Worm (Caenorhabditis elegans): ENCODE measurements around the gene F44E7.3.

DNA sequence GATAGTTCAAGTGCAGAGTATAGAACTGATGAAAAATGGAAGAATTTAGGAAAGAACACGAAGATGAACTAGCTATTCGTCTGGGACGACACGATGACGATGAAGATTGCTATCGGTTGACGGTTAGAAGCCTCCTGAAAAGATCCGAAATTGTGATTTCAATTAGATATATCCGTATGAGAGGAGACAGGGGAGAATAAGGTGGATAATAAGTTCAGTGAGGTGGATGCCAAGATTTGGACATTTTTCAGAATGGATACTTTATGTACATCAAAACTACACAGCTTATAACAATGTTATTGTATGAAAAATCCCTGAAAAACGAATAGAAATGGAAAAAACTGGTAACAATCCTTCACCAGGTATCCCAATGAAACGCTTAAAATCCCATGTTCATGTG is 26.4 kb downstream of the F44E7.3 start, which contains the start of gene nstp-3:
- no peak for TF ChIP-seq snpc-4 (tag; optimal IDR thresholded peaks at IDR 0.05)
- no peak for TF ChIP-seq mbf-1 (tag; optimal IDR thresholded peaks at IDR 0.05)
- no peak for TF ChIP-seq nhr-77 (tag; optimal IDR thresholded peaks at IDR 0.05)

Measured in whole organism, L2 larva.